Fruit fly (Drosophila melanogaster) whole organism, prepupa: Measurements from ENCODE around the gene Ubr3.

Source experiments
- Blimp-1 ChIP-seq: fragments of 200-800 bp; sonication (Bioruptor generic); optimal IDR thresholded peaks from 3 replicates; lab custom pipeline; 2017; ENCODE audit warnings: missing biosample characterization, missing genetic modification characterization, mild to moderate bottlenecking, moderate library complexity, missing genetic modification reagents
- CG10669 ChIP-seq: fragments of 200-800 bp; sonication (Bioruptor generic); optimal IDR thresholded peaks from 3 replicates; lab custom pipeline; 2018; ENCODE audit warnings: missing biosample characterization, mild to moderate bottlenecking, missing genetic modification characterization, moderate library complexity
- CG11294 ChIP-seq: fragments of 200-800 bp; sonication (Bioruptor generic); IDR thresholded peaks from 2 replicates; pipeline ENCODE4 v1.3.6; 2022; ENCODE audit warnings: missing biosample characterization, missing genetic modification characterization
- CG11762 ChIP-seq: fragments of 200-800 bp; sonication (Bioruptor generic); optimal IDR thresholded peaks from 3 replicates; lab custom pipeline; 2016; ENCODE audit warnings: missing biosample characterization, missing genetic modification characterization; ENCODE audit not compliant: insufficient read depth
- CG11902 ChIP-seq: fragments of 200-800 bp; sonication (Bioruptor generic); optimal IDR thresholded peaks from 3 replicates; lab custom pipeline; 2016; ENCODE audit warnings: missing biosample characterization, missing genetic modification characterization
- CG15336 ChIP-seq: fragments of 200-800 bp; sonication (Bioruptor generic); IDR thresholded peaks from 2 replicates; pipeline ENCODE4 v1.3.6; 2022; ENCODE audit warnings: missing biosample characterization, missing genetic modification characterization
- CG16779 ChIP-seq: fragments of 200-800 bp; sonication (Bioruptor generic); optimal IDR thresholded peaks from 3 replicates; lab custom pipeline; 2017; ENCODE audit warnings: missing biosample characterization, mild to moderate bottlenecking, missing genetic modification characterization
- CG3032 ChIP-seq: fragments of 200-800 bp; optimal IDR thresholded peaks from 2 replicates; lab custom pipeline; 2019; ENCODE audit warnings: missing biosample characterization, mild to moderate bottlenecking, missing genetic modification characterization, moderate library complexity
- CG31627 ChIP-seq: fragments of 200-800 bp; sonication (Bioruptor generic); optimal IDR thresholded peaks from 3 replicates; lab custom pipeline; 2016; ENCODE audit warnings: missing biosample characterization, missing genetic modification characterization
- CG32006 ChIP-seq: fragments of 200-800 bp; sonication (Bioruptor generic); optimal IDR thresholded peaks from 3 replicates; lab custom pipeline; 2017; ENCODE audit warnings: missing biosample characterization, mild to moderate bottlenecking, missing genetic modification characterization
- CG34406 ChIP-seq: fragments of 200-800 bp; sonication (Bioruptor generic); optimal IDR thresholded peaks from 3 replicates; lab custom pipeline; 2016; ENCODE audit warnings: missing biosample characterization, missing genetic modification characterization
- CG4318 ChIP-seq: fragments of 200-800 bp; sonication (Bioruptor generic); optimal IDR thresholded peaks from 3 replicates; lab custom pipeline; 2017; ENCODE audit warnings: missing biosample characterization, mild to moderate bottlenecking, missing genetic modification characterization
- CG6163 ChIP-seq: fragments of 200-800 bp; sonication (Bioruptor generic); IDR thresholded peaks from 3 replicates; pipeline ENCODE4 v1.3.6; 2022; ENCODE audit warnings: missing biosample characterization, missing genetic modification characterization
- CG6276 ChIP-seq: fragments of 200-800 bp; sonication (Bioruptor generic); optimal IDR thresholded peaks from 2 replicates; lab custom pipeline; 2017; ENCODE audit warnings: missing biosample characterization, mild to moderate bottlenecking, missing genetic modification characterization
- CG6792 ChIP-seq: fragments of 200-800 bp; sonication (Bioruptor generic); optimal IDR thresholded peaks from 3 replicates; lab custom pipeline; 2016; ENCODE audit warnings: missing biosample characterization, missing genetic modification characterization
- CG6808 ChIP-seq: fragments of 200-800 bp; sonication (Bioruptor generic); optimal IDR thresholded peaks from 3 replicates; lab custom pipeline; 2017; ENCODE audit warnings: missing biosample characterization, missing genetic modification characterization, mild to moderate bottlenecking, moderate library complexity, missing genetic modification reagents
- CG6854 ChIP-seq: fragments of 200-800 bp; sonication (Bioruptor generic); optimal IDR thresholded peaks from 2 replicates; lab custom pipeline; 2017; ENCODE audit warnings: missing biosample characterization, mild to moderate bottlenecking, missing genetic modification characterization
- CG7368 ChIP-seq: fragments of 200-800 bp; sonication (Bioruptor generic); optimal IDR thresholded peaks from 3 replicates; lab custom pipeline; 2016; ENCODE audit warnings: missing biosample characterization, missing genetic modification characterization
- CG8319 ChIP-seq: fragments of 200-800 bp; sonication (Bioruptor generic); optimal IDR thresholded peaks from 3 replicates; lab custom pipeline; 2016; ENCODE audit warnings: missing biosample characterization, missing genetic modification characterization
- CG8632 ChIP-seq: fragments of 200-800 bp; sonication (Bioruptor generic); optimal IDR thresholded peaks from 3 replicates; lab custom pipeline; 2016; ENCODE audit warnings: missing biosample characterization, missing genetic modification characterization
- CG9139 ChIP-seq: fragments of 200-800 bp; sonication (Bioruptor generic); optimal IDR thresholded peaks from 3 replicates; lab custom pipeline; 2017; ENCODE audit warnings: missing biosample characterization, mild to moderate bottlenecking, missing genetic modification characterization
- Eip78C ChIP-seq: fragments of 200-800 bp; sonication (Bioruptor generic); peaks from one replicate; lab custom pipeline; 2016; ENCODE audit warnings: missing biosample characterization, missing genetic modification characterization
- Ets21C ChIP-seq: fragments of 200-800 bp; sonication (Bioruptor generic); optimal IDR thresholded peaks from 3 replicates; lab custom pipeline; 2016; ENCODE audit warnings: missing biosample characterization, missing genetic modification characterization
- Ets96B ChIP-seq: fragments of 200-800 bp; optimal IDR thresholded peaks from 2 replicates; lab custom pipeline; 2019; ENCODE audit warnings: missing biosample characterization, mild to moderate bottlenecking, missing genetic modification characterization, moderate library complexity
- Gug ChIP-seq: fragments of 200-800 bp; sonication (Bioruptor generic); IDR thresholded peaks from 2 replicates; pipeline ENCODE4 v1.3.6; 2022; ENCODE audit warnings: missing biosample characterization, missing genetic modification characterization
- Hr38 ChIP-seq: sonication (Bioruptor generic); optimal IDR thresholded peaks from 2 replicates; lab custom pipeline; 2016; ENCODE audit warnings: missing biosample characterization, missing genetic modification characterization
- Hr39 ChIP-seq: fragments of 200-800 bp; sonication (Bioruptor generic); optimal IDR thresholded peaks from 2 replicates; lab custom pipeline; 2016; ENCODE audit warnings: missing biosample characterization, missing genetic modification characterization
- Hr4 ChIP-seq: fragments of 200-800 bp; sonication (Bioruptor generic); optimal IDR thresholded peaks from 3 replicates; lab custom pipeline; 2016; ENCODE audit warnings: missing biosample characterization, missing genetic modification characterization
- Lpt ChIP-seq: fragments of 200-800 bp; sonication (Bioruptor generic); optimal IDR thresholded peaks from 3 replicates; lab custom pipeline; 2016; ENCODE audit warnings: missing biosample characterization, missing genetic modification characterization
- Met ChIP-seq: fragments of 200-800 bp; sonication (Bioruptor generic); optimal IDR thresholded peaks from 3 replicates; lab custom pipeline; 2016; ENCODE audit warnings: missing biosample characterization, missing genetic modification characterization
- OdsH ChIP-seq: fragments of 200-800 bp; sonication (Bioruptor generic); optimal IDR thresholded peaks from 3 replicates; lab custom pipeline; 2016; ENCODE audit warnings: missing biosample characterization, missing genetic modification characterization
- Smox ChIP-seq: fragments of 200-800 bp; sonication (Bioruptor generic); optimal IDR thresholded peaks from 3 replicates; lab custom pipeline; 2016; ENCODE audit warnings: missing biosample characterization, missing genetic modification characterization
- Sox102F ChIP-seq: fragments of 200-800 bp; sonication (Bioruptor generic); optimal IDR thresholded peaks from 2 replicates; lab custom pipeline; 2016; ENCODE audit warnings: missing biosample characterization, mild to moderate bottlenecking, missing genetic modification characterization
- Sox14 ChIP-seq: fragments of 200-800 bp; sonication (Bioruptor generic); optimal IDR thresholded peaks from 3 replicates; lab custom pipeline; 2016; ENCODE audit warnings: missing biosample characterization, missing genetic modification characterization
- Sox15 ChIP-seq: fragments of 200-800 bp; sonication (Bioruptor generic); optimal IDR thresholded peaks from 3 replicates; lab custom pipeline; 2016; ENCODE audit warnings: missing biosample characterization, missing genetic modification characterization
- achi ChIP-seq: fragments of 200-800 bp; sonication (Bioruptor generic); optimal IDR thresholded peaks from 3 replicates; lab custom pipeline; 2016; ENCODE audit warnings: missing biosample characterization, missing genetic modification characterization
- acj6 ChIP-seq: fragments of 200-800 bp; sonication (Bioruptor generic); optimal IDR thresholded peaks from 3 replicates; lab custom pipeline; 2016; ENCODE audit warnings: missing biosample characterization, missing genetic modification characterization
- cyc ChIP-seq: fragments of 200-800 bp; sonication (Bioruptor generic); optimal IDR thresholded peaks from 3 replicates; lab custom pipeline; 2016; ENCODE audit warnings: missing biosample characterization, missing genetic modification characterization
- dsx ChIP-seq: fragments of 200-800 bp; optimal IDR thresholded peaks from 3 replicates; lab custom pipeline; 2019; ENCODE audit warnings: missing biosample characterization, mild to moderate bottlenecking, missing genetic modification characterization, moderate library complexity; ENCODE audit not compliant: poor library complexity, severe bottlenecking
- esn ChIP-seq: fragments of 200-800 bp; sonication (Bioruptor generic); optimal IDR thresholded peaks from 2 replicates; lab custom pipeline; 2016; ENCODE audit warnings: missing biosample characterization, mild to moderate bottlenecking, missing genetic modification characterization, moderate library complexity
- fd59A ChIP-seq: fragments of 200-800 bp; sonication (Bioruptor generic); optimal IDR thresholded peaks from 2 replicates; lab custom pipeline; 2017; ENCODE audit warnings: missing biosample characterization, mild to moderate bottlenecking, missing genetic modification characterization, missing genetic modification reagents
- fd85E ChIP-seq: fragments of 200-800 bp; sonication (Bioruptor generic); optimal IDR thresholded peaks from 3 replicates; lab custom pipeline; 2016; ENCODE audit warnings: missing biosample characterization, missing genetic modification characterization
- fkh ChIP-seq: fragments of 200-800 bp; sonication (Bioruptor generic); optimal IDR thresholded peaks from 3 replicates; lab custom pipeline; 2017; ENCODE audit warnings: missing biosample characterization, mild to moderate bottlenecking, missing genetic modification characterization, moderate library complexity
- lz ChIP-seq: fragments of 200-800 bp; sonication (Bioruptor generic); optimal IDR thresholded peaks from 3 replicates; lab custom pipeline; 2016; ENCODE audit warnings: missing biosample characterization, missing genetic modification characterization
- net ChIP-seq: fragments of 200-800 bp; sonication (Bioruptor generic); optimal IDR thresholded peaks from 3 replicates; lab custom pipeline; 2016; ENCODE audit warnings: missing biosample characterization, missing genetic modification characterization
- pdm3 ChIP-seq: fragments of 200-800 bp; sonication (Bioruptor generic); optimal IDR thresholded peaks from 3 replicates; lab custom pipeline; 2016; ENCODE audit warnings: missing biosample characterization, missing genetic modification characterization
- salr ChIP-seq, 2 experiments: fragments of 200-800 bp; sonication (Bioruptor generic); optimal IDR thresholded peaks; 3 replicates each; lab custom pipeline; 2016 to 2018; ENCODE audit warnings: missing biosample characterization in 2 of 2, missing genetic modification characterization in 2 of 2, mild to moderate bottlenecking in 1 of 2
- spab ChIP-seq: fragments of 200-800 bp; sonication (Bioruptor generic); optimal IDR thresholded peaks from 2 replicates; lab custom pipeline; 2017; ENCODE audit warnings: missing biosample characterization, mild to moderate bottlenecking, missing genetic modification characterization, missing genetic modification reagents
- ss ChIP-seq, 2 experiments: fragments of 200-800 bp; sonication (Bioruptor generic); optimal IDR thresholded peaks; 2 replicates in 1 of 2; 3 replicates in 1 of 2; lab custom pipeline; 2017 to 2018; ENCODE audit warnings: mild to moderate bottlenecking in 2 of 2, missing biosample characterization in 2 of 2, missing genetic modification characterization in 2 of 2, moderate library complexity in 1 of 2
- topi ChIP-seq: fragments of 200-800 bp; sonication (Bioruptor generic); optimal IDR thresholded peaks from 3 replicates; lab custom pipeline; 2016; ENCODE audit warnings: missing biosample characterization, missing genetic modification characterization
- vri ChIP-seq: fragments of 200-800 bp; sonication (Bioruptor generic); optimal IDR thresholded peaks from 3 replicates; lab custom pipeline; 2016; ENCODE audit warnings: missing biosample characterization, mild to moderate bottlenecking, missing genetic modification characterization

The Ubr3 gene

DNA sequence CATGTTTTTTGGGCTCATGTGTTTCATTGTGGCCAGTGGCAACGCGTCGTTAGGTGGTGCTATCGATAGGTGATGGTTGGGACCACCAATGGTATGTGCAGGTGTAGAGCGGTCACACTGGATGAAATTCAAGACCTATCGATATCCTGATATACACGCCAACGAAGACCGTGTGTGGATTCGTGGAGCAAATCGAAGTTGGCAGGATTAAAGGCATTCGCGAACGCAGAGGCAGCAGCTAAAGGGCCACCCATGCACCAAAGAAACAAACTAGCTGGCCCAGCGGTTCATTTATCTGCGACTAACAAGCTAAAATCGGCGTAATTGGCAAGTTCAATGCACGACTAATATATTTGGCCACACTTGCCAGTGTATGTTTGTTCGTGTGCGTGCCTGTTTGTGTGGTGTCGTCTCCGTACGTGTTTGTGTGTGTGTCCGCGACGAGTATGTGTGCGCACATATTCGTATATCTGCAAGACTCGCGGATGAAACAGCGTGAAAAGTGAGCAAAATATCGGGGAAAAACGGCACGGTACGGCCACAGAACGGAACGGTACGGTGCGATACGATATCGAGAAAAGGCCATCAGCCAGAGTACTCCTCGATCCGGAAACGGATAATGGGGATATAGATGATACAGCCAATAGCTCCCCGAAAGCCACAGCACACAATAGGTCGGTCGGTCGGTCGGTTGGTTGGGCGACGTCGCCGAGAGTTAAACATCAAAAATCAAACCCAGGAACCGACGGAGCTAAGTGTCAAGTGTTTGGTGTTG, at the start of gene Ubr3:
Ubr3 (plus strand) TSS at position 99 of the 775 bp plus-strand sequence.
- no peak for TF ChIP-seq Gug (GFP tag; lab: Robert Waterston, UW)
- TF ChIP-seq vri (GFP tag; lab: Kevin White, UChicago), result no peak
- TF ChIP-seq CG6854 (GFP tag; lab: Kevin White, UChicago), result no peak
- TF ChIP-seq Sox15 (GFP tag; lab: Kevin White, UChicago), result no peak
- TF ChIP-seq ss (GFP tag; optimal IDR thresholded peaks at IDR 0.05; lab: Kevin White, UChicago), result peak; percentile 28 to 47
- no peak for TF ChIP-seq Met (GFP tag; lab: Kevin White, UChicago)
- no peak for TF ChIP-seq CG32006
- TF ChIP-seq CG11294 (GFP tag; lab: Robert Waterston, UW), result no peak
- TF ChIP-seq fd85E (GFP tag; lab: Kevin White, UChicago), result no peak
- no peak for TF ChIP-seq CG7368 (GFP tag; lab: Kevin White, UChicago)
- TF ChIP-seq CG34406 (GFP tag; lab: Kevin White, UChicago), result no peak
- no peak for TF ChIP-seq Hr39 (GFP tag; lab: Kevin White, UChicago)
- no peak for TF ChIP-seq CG4318
- no peak for TF ChIP-seq CG8632 (GFP tag; lab: Kevin White, UChicago)
- TF ChIP-seq CG8319 (GFP tag; lab: Kevin White, UChicago), result no peak
- TF ChIP-seq acj6 (GFP tag; lab: Kevin White, UChicago), result no peak
- no peak for TF ChIP-seq pdm3 (GFP tag; lab: Kevin White, UChicago)
- TF ChIP-seq achi (GFP tag; lab: Kevin White, UChicago), result no peak
- no peak for TF ChIP-seq CG9139
- TF ChIP-seq Ets96B, result no peak
- no peak for TF ChIP-seq topi (GFP tag; lab: Kevin White, UChicago)
- no peak for TF ChIP-seq CG15336
- TF ChIP-seq lz (GFP tag; lab: Kevin White, UChicago), result no peak
- TF ChIP-seq OdsH (GFP tag; lab: Kevin White, UChicago), result no peak
- TF ChIP-seq CG6808, result peak; percentile 10
- peak; percentile 1 for TF ChIP-seq CG31627
- no peak for TF ChIP-seq CG3032 (tag; lab: Kevin White, UChicago)
- TF ChIP-seq fd59A, result no peak
- no peak for TF ChIP-seq CG11902 (GFP tag; lab: Kevin White, UChicago)
- TF ChIP-seq esn, result peak; percentile 5
- no peak for TF ChIP-seq dsx (GFP tag; lab: Kevin White, UChicago)
- TF ChIP-seq CG16779 (tag; lab: Kevin White, UChicago), result no peak
- no peak for TF ChIP-seq CG6276 (GFP tag; lab: Kevin White, UChicago)
- no peak for TF ChIP-seq Smox (GFP tag; lab: Kevin White, UChicago)
- no peak for TF ChIP-seq Ets21C (GFP tag; lab: Kevin White, UChicago)
- TF ChIP-seq Hr38, result no peak
- no peak for TF ChIP-seq CG6792
- no peak for TF ChIP-seq CG10669 (GFP tag; lab: Kevin White, UChicago)
- no peak for TF ChIP-seq cyc (GFP tag; lab: Kevin White, UChicago)
- TF ChIP-seq spab, result no peak
- TF ChIP-seq Sox14 (GFP tag; lab: Kevin White, UChicago), result peak; percentile 36
- TF ChIP-seq net (GFP tag; lab: Kevin White, UChicago), result no peak
- TF ChIP-seq Hr4 (GFP tag; lab: Kevin White, UChicago), result no peak
- no peak for TF ChIP-seq Blimp-1 (GFP tag; lab: Kevin White, UChicago)
- peak; percentile 25 for TF ChIP-seq fkh (GFP tag; lab: Kevin White, UChicago)
- no peak for TF ChIP-seq Sox102F (GFP tag; lab: Kevin White, UChicago)
- TF ChIP-seq Eip78C, result peak; percentile 50
- 0 out of 3 replicates have a peak, but pooled peaks have one; percentile 23 for TF ChIP-seq CG6163 (GFP tag; lab: Robert Waterston, UW)
- TF ChIP-seq CG11762 (GFP tag; lab: Kevin White, UChicago), result no peak
- TF ChIP-seq Lpt (GFP tag; lab: Kevin White, UChicago), result no peak
- no peak for TF ChIP-seq salr (GFP tag; optimal IDR thresholded peaks at IDR 0.05; lab: Kevin White, UChicago)
